Fruit fly (Drosophila melanogaster) whole organism: ENCODE measurements around the gene NPFR.

Source experiments
- CG8478 ChIP-seq: fragments of >200 bp; optimal IDR thresholded peaks from 2 replicates; lab custom pipeline; 2018; ENCODE audit warnings: inconsistent platforms
- Dll ChIP-seq: fragments of >200 bp; optimal IDR thresholded peaks from 2 replicates; lab custom pipeline; 2017
- pan ChIP-seq: fragments of >200 bp; optimal IDR thresholded peaks from 2 replicates; lab custom pipeline; 2017
- usp ChIP-seq: fragments of >200 bp; optimal IDR thresholded peaks from 2 replicates; lab custom pipeline; 2017; ENCODE audit warnings: missing biosample characterization, missing genetic modification characterization, mixed read lengths

dm6 chr3R:6238977-6239376, 51.9 kb downstream of the NPFR start:
- TF ChIP-seq pan (lab: Kevin White, UChicago) (no peak), Dll (lab: Kevin White, UChicago) (no peak), CG8478 (lab: Kevin White, UChicago) (no peak), usp (GFP tag; lab: Kevin White, UChicago) (no peak)
